Fruit fly (Drosophila melanogaster): ENCODE data around the gene CG4830.

Gene CG4830

DNA sequence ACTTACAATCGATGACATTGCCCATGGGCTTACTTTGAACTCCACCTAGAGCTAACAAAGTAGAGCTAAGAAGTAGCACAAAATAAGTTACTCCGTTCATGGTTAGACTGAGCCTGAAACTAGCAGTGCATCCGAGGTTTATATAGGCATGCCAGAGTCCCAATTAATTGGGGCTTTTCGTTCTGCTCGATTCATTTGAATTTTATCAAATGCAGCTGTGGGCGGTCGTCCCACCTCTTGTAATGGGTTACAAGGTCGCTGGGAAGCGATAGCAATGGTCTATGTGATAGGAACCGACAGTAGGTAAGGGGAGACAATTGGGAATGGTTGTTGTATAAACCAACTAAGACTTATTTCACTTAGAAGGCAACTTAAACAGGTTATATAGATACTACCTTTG lies 16.1 kb upstream of the CG4830 start, which contains the start of gene CG12256:
CG12256 (minus strand) TSS at position 101 of the 400 bp plus-strand sequence.
- TF ChIP-seq CG12768 (GFP tag; optimal IDR thresholded peaks at IDR 0.05): no peak
- no peak for TF ChIP-seq CG5204 (GFP tag; optimal IDR thresholded peaks at IDR 0.05)
- TF ChIP-seq CG11617 (GFP tag; optimal IDR thresholded peaks at IDR 0.05): no peak
- no peak for TF ChIP-seq cnc (optimal IDR thresholded peaks at IDR 0.05)
- TF ChIP-seq tj (GFP tag; optimal IDR thresholded peaks at IDR 0.05): no peak
- no peak for TF ChIP-seq CG7101 (tag; optimal IDR thresholded peaks at IDR 0.05)
- no peak for TF ChIP-seq kay (GFP tag; ENCODE audit: borderline replicate concordance)
- no peak for TF ChIP-seq toe (GFP tag; optimal IDR thresholded peaks at IDR 0.05)
- TF ChIP-seq CG14711 (tag; optimal IDR thresholded peaks at IDR 0.05): no peak
- TF ChIP-seq pad (GFP tag; optimal IDR thresholded peaks at IDR 0.05): no peak
- no peak for TF ChIP-seq CG1620 (GFP tag; optimal IDR thresholded peaks at IDR 0.05)
- TF ChIP-seq Crg-1 (GFP tag; optimal IDR thresholded peaks at IDR 0.05): no peak
- TF ChIP-seq ovo (GFP tag; optimal IDR thresholded peaks at IDR 0.05): no peak
- no peak for TF ChIP-seq Mnt (GFP tag; optimal IDR thresholded peaks at IDR 0.05)
- TF ChIP-seq Hr96 (GFP tag; optimal IDR thresholded peaks at IDR 0.05): no peak
- no peak for TF ChIP-seq CG7045 (GFP tag; optimal IDR thresholded peaks at IDR 0.05)

DNA sequence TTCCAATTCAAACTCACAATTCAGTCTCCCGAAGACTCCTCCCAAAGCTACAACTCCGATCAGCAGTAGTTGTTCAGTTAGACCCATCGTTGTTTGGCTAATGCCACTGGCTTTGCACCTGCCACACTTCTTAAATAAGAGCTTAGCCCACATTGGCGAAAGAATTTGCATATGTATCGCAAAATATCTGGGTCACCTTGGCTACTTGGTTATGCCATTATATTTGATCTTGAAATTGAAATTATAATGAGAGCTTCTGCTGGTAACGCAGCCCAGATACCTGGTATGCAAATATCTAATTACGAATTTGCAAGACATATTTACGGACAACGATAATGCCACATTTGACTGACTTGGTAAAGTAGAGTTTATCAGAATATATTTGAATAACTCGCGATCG lies 14.8 kb upstream of the CG4830 start, which contains the start of gene CG17404:
CG17404 (minus strand) TSS at position 101 of the 400 bp plus-strand sequence.
- TF ChIP-seq Clk (GFP tag; optimal IDR thresholded peaks at IDR 0.05) (no peak), CG14711 (tag; optimal IDR thresholded peaks at IDR 0.05) (no peak), CG12768 (GFP tag; optimal IDR thresholded peaks at IDR 0.05) (no peak)

DNA sequence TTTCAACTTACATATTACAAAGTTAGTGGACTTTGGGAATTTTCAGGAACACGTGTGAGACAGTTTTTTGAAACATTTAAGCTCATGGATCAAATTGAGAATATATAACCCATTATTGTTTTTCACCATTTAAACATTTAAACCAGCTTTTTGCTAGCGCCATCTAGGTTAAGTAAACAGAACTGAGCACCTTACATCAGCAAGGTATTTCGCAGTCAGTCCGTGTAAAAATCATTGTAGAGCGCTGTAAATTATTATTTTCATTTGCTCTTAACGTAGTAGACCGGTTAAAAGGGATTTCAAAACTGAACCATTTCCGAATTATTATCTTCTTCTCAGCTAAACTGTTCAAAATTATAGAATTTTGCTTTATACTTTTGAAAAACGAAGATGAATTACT lies 11.9 kb upstream of the CG4830 start, which contains the start of gene Rsbp15:
Rsbp15 (plus strand) TSS at position 295 of the 400 bp plus-strand sequence.
- TF ChIP-seq CG11617 (GFP tag; optimal IDR thresholded peaks at IDR 0.05): no peak
- no peak for TF ChIP-seq CG12768 (GFP tag; optimal IDR thresholded peaks at IDR 0.05)
- no peak for TF ChIP-seq CG33017 (tag; optimal IDR thresholded peaks at IDR 0.05)
- no peak for TF ChIP-seq toe (GFP tag; optimal IDR thresholded peaks at IDR 0.05)
- no peak for TF ChIP-seq pad (GFP tag; optimal IDR thresholded peaks at IDR 0.05)
- TF ChIP-seq CG7045 (GFP tag; optimal IDR thresholded peaks at IDR 0.05): no peak
- TF ChIP-seq tj (GFP tag; optimal IDR thresholded peaks at IDR 0.05): no peak
- no peak for TF ChIP-seq cic (GFP tag; optimal IDR thresholded peaks at IDR 0.05)
- no peak for TF ChIP-seq cnc (optimal IDR thresholded peaks at IDR 0.05)
- no peak for TF ChIP-seq Clk (GFP tag; optimal IDR thresholded peaks at IDR 0.05)
- TF ChIP-seq CG1620 (GFP tag; optimal IDR thresholded peaks at IDR 0.05): no peak
- no peak for TF ChIP-seq CG7101 (tag; optimal IDR thresholded peaks at IDR 0.05)
- no peak for TF ChIP-seq ovo (GFP tag; optimal IDR thresholded peaks at IDR 0.05)

DNA sequence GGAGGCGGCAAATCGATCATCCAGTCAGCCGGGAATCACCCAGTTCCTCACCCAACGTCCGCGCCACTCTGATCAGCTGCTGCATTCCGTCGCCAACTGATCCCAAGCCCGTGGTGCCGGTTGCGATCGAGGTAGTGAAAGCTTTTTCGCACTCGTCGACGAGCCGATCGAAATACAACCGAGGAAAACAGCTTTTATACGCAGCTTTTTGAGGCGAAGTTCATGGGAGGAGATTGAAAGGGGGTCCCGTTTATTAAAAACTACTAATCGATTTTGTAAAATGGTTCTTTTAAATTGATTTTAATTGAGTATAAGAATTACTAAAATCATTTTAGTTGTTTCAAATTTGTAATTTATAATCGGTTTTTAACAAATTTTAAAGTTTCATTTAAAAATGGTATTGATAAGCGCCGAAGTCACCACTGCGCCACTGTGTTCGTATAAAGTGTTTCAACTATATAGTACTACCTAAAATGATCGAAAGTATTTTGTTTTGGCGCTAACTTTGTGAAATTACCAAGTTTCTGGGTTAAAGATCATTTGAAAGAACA lies 11.3 kb upstream of the CG4830 start, which contains the start of gene CG4860:
CG4860 (minus strand) TSS at position 99 of the 551 bp plus-strand sequence.
- peak; percentile 85 for TF ChIP-seq Hr96 (GFP tag; optimal IDR thresholded peaks at IDR 0.05)
- peak; percentile 75 for TF ChIP-seq pad (GFP tag; optimal IDR thresholded peaks at IDR 0.05)
- TF ChIP-seq CG7101 (tag; optimal IDR thresholded peaks at IDR 0.05): peak; percentile 94
- peak; percentile 60 for TF ChIP-seq ovo (GFP tag; optimal IDR thresholded peaks at IDR 0.05)
- peak; percentile 87 for TF ChIP-seq CG14711 (tag; optimal IDR thresholded peaks at IDR 0.05)
- TF ChIP-seq CG33017 (tag; optimal IDR thresholded peaks at IDR 0.05): peak; percentile 93
- TF ChIP-seq Mnt (GFP tag; optimal IDR thresholded peaks at IDR 0.05): peak; percentile 83
- peak; percentile 83 for TF ChIP-seq CG1620 (GFP tag; optimal IDR thresholded peaks at IDR 0.05)
- TF ChIP-seq bab1 (GFP tag; optimal IDR thresholded peaks at IDR 0.05): peak; percentile 90
- peak; percentile 86 for TF ChIP-seq CG7045 (GFP tag; optimal IDR thresholded peaks at IDR 0.05)
- no peak for TF ChIP-seq cnc (optimal IDR thresholded peaks at IDR 0.05)
- peak; percentile 54 for TF ChIP-seq tj (GFP tag; optimal IDR thresholded peaks at IDR 0.05)
- TF ChIP-seq CG5204 (GFP tag; optimal IDR thresholded peaks at IDR 0.05): peak; percentile 85
- peak; percentile 34 for TF ChIP-seq cic (GFP tag; optimal IDR thresholded peaks at IDR 0.05)
- peak; percentile 97 for TF ChIP-seq kay (GFP tag; ENCODE audit: borderline replicate concordance)
- peak; percentile 86 for TF ChIP-seq CG12768 (GFP tag; optimal IDR thresholded peaks at IDR 0.05)
- peak; percentile 93 for TF ChIP-seq toe (GFP tag; optimal IDR thresholded peaks at IDR 0.05)
- peak; percentile 78 for TF ChIP-seq Crg-1 (GFP tag; optimal IDR thresholded peaks at IDR 0.05)
- TF ChIP-seq Clk (GFP tag; optimal IDR thresholded peaks at IDR 0.05): peak; percentile 75
- TF ChIP-seq CG11617 (GFP tag; optimal IDR thresholded peaks at IDR 0.05): peak; percentile 86

DNA sequence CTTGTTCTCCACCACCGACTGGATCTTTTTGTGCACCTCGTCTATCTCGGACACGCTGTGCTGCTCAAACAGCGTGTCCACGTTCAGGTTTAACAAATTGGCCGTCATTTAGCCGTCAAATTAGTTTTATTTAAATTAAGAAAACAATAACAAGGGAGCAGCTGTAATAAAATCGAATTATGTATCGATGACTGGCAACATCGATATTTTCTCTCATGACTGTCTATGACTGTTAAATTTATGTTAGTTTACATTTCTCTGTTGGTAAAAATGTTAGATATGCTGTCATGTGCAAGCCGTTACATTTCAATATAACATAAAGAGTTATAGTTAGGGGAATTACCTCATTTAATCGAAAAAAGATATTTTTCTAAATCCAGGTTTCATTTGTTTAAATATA lies 9.3 kb upstream of the CG4830 start, which contains the start of gene Cog1:
Cog1 (minus strand) TSS at position 190 of the 400 bp plus-strand sequence.
- TF ChIP-seq kay (GFP tag; ENCODE audit: borderline replicate concordance): peak; percentile 71
- no peak for TF ChIP-seq bab1 (GFP tag; optimal IDR thresholded peaks at IDR 0.05)

DNA sequence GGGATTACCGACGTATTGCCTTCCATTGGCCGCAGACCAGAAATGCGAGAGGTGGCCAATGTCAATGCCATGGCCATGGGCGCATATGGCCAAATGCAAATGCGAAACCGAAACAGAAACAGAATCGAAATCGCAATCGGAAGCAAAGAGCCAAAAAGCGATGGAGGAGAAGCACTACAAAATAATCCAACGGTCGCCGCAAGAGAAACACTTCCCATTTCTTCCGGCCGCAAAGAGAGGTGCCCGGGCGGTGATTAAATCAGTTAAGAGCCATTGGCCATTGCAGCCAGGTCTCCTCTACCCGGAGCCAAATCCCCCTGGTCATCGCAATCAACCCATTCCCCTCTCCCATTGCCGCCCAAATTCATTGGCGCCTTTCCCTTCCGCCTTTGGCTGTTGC lies 4.0 kb upstream of the CG4830 start, which contains the start of gene CG14742:
CG14742 (plus strand) TSS at position 301 of the 400 bp plus-strand sequence.
- TF ChIP-seq Mnt (GFP tag; optimal IDR thresholded peaks at IDR 0.05): no peak
- peak; percentile 20 for TF ChIP-seq CG11617 (GFP tag; optimal IDR thresholded peaks at IDR 0.05)

DNA sequence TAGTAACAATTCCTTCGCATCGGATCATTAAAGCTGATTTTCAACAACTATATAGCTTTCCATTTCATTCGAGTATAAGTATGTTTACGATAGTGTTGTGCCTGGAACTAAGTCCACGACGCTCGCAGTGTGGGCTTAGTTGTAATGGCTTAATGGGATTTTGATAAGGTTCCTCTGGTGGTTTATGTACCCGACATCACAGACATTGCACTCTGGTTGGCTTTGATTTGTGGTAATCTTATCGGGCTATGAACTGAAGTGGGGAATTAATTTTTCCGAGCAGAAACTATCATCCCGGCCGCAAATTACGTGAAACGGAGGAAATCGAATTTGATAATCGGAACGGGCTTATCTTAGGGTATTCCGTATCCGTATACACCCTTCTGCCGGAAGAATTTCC lies 1.4 kb upstream of the CG4830 start:
- TF ChIP-seq Crg-1 (GFP tag; optimal IDR thresholded peaks at IDR 0.05) (no peak), CG7045 (GFP tag; optimal IDR thresholded peaks at IDR 0.05) (no peak), CG14711 (tag; optimal IDR thresholded peaks at IDR 0.05) (no peak), CG12768 (GFP tag; optimal IDR thresholded peaks at IDR 0.05) (no peak), toe (GFP tag; optimal IDR thresholded peaks at IDR 0.05) (no peak), Hr96 (GFP tag; optimal IDR thresholded peaks at IDR 0.05) (no peak), ovo (GFP tag; optimal IDR thresholded peaks at IDR 0.05) (no peak), bab1 (GFP tag; optimal IDR thresholded peaks at IDR 0.05) (no peak), CG11617 (GFP tag; optimal IDR thresholded peaks at IDR 0.05) (no peak), Clk (GFP tag; optimal IDR thresholded peaks at IDR 0.05) (no peak), cic (GFP tag; optimal IDR thresholded peaks at IDR 0.05) (no peak), kay (GFP tag; ENCODE audit: borderline replicate concordance) (no peak), Mnt (GFP tag; optimal IDR thresholded peaks at IDR 0.05) (no peak)
